Worm (Caenorhabditis elegans) whole organism, early embryonic: Measurements from ENCODE around the gene Y113G7A.22.

Experiments used
- B0310.2 ChIP-seq: sonication (generic microtip); optimal IDR thresholded peaks from 2 replicates; lab custom pipeline; 2016; ENCODE audit warnings: mild to moderate bottlenecking, missing genetic modification characterization, missing compliant biosample characterization
- F13C5.2 ChIP-seq: sonication (generic microtip); optimal IDR thresholded peaks from 2 replicates; lab custom pipeline; 2017; ENCODE audit warnings: mild to moderate bottlenecking, missing genetic modification characterization, inconsistent platforms, missing compliant biosample characterization
- aly-1 ChIP-seq: sonication (generic microtip); optimal IDR thresholded peaks from 2 replicates; lab custom pipeline; 2016; ENCODE audit warnings: missing genetic modification characterization, missing compliant biosample characterization
- ama-1 ChIP-seq: fragments of 150-350 bp; optimal IDR thresholded peaks from 2 replicates; lab custom pipeline; 2014
- ceh-13 ChIP-seq: fragments of 200-800 bp; sonication (Bioruptor generic); optimal IDR thresholded peaks from 2 replicates; lab custom pipeline; 2018; ENCODE audit warnings: mild to moderate bottlenecking, missing genetic modification characterization, missing compliant biosample characterization
- ceh-36 ChIP-seq: sonication (generic microtip); optimal IDR thresholded peaks from 2 replicates; lab custom pipeline; 2016; ENCODE audit warnings: missing genetic modification characterization, inconsistent platforms, missing compliant biosample characterization
- ets-7 ChIP-seq: sonication (generic microtip); optimal IDR thresholded peaks from 2 replicates; lab custom pipeline; 2016; ENCODE audit warnings: missing genotype, missing genetic modification characterization, missing compliant biosample characterization
- flt-1 ChIP-seq: fragments of 200-800 bp; sonication (Bioruptor generic); IDR thresholded peaks from 2 replicates; pipeline ENCODE4 v1.3.6; 2022; ENCODE audit warnings: missing genetic modification characterization, missing compliant biosample characterization
- hmbx-1 ChIP-seq: sonication (generic microtip); optimal IDR thresholded peaks from 2 replicates; lab custom pipeline; 2016; ENCODE audit warnings: mild to moderate bottlenecking, missing genetic modification characterization, missing compliant biosample characterization
- hmg-4 ChIP-seq: fragments of 200-800 bp; sonication (Bioruptor generic); optimal IDR thresholded peaks from 2 replicates; lab custom pipeline; 2018; ENCODE audit warnings: mild to moderate bottlenecking, missing genetic modification characterization, missing compliant biosample characterization
- hnd-1 ChIP-seq: sonication (generic microtip); optimal IDR thresholded peaks from 2 replicates; lab custom pipeline; 2016; ENCODE audit warnings: missing genetic modification characterization, missing compliant biosample characterization
- pes-1 ChIP-seq: fragments of 200-800 bp; sonication (Bioruptor generic); IDR thresholded peaks from 2 replicates; pipeline ENCODE4 v1.3.6; 2022; ENCODE audit warnings: missing genetic modification reagents, missing genetic modification characterization, missing compliant biosample characterization
- scrt-1 ChIP-seq: fragments of 200-800 bp; sonication (Bioruptor generic); IDR thresholded peaks from 2 replicates; pipeline ENCODE4 v1.3.6; 2022; ENCODE audit warnings: missing genetic modification characterization, missing compliant biosample characterization
- sea-1 ChIP-seq: fragments of 200-800 bp; sonication (Bioruptor generic); conservative IDR thresholded peaks from 2 replicates; pipeline ENCODE4 v1.3.6; 2022; ENCODE audit warnings: missing genetic modification characterization, missing compliant biosample characterization
- tbx-11 ChIP-seq: fragments of 200-800 bp; sonication (Bioruptor generic); IDR thresholded peaks from 2 replicates; pipeline ENCODE4 v1.3.6; 2022; ENCODE audit warnings: missing genetic modification characterization, missing compliant biosample characterization
- tbx-37 ChIP-seq: fragments of 200-800 bp; sonication (Bioruptor generic); conservative IDR thresholded peaks from 2 replicates; pipeline ENCODE4 v1.3.6; 2022; ENCODE audit warnings: missing genetic modification reagents, missing genetic modification characterization, missing compliant biosample characterization
- tra-4 ChIP-seq: sonication (generic microtip); optimal IDR thresholded peaks from 2 replicates; lab custom pipeline; 2017; ENCODE audit warnings: missing genetic modification characterization, missing compliant biosample characterization

Y113G7A.22 gene

DNA sequence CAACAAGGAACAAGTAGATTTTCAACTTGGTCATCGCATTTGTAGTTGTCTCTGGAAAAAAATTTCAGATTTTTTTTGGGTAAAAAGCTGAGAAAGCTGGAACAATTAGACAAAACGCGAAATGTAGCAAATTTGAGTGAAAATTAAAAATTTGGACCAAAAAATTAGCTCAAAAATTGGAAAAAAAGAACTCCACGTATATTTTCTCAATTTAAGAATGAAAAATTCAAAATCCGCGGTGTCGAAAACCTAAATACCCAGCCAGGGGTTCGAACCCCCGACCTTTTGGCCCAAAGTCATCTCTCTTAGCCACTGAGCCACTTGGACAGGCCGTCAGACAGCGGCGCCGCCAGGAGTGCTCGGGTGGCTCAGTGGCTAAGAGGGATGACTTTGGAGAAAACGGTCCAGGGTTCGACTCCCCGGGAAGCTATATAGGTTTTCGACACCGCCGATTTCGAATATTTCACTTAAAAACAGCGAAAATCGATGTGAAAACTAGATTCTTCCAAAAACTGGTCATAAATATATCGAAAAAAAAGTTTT, 14.5 kb downstream of the Y113G7A.22 start, which contains the start of gene ncx-1:
TSS of gene ncx-1 (minus strand) at position 51 of the 543 bp plus-strand sequence.
- TF ChIP-seq pes-1 (GFP tag; lab: Robert Waterston, UW) (no peak), hmg-4 (GFP tag; lab: Kevin White, UChicago) (no peak)

ce11 chrV:20119770-20120169, 15.4 kb downstream of the Y113G7A.22 start:
- TF ChIP-seq tra-4 = no peak
- no peak for TF ChIP-seq B0310.2 (tag; lab: Kevin White, UChicago)
- no peak for TF ChIP-seq scrt-1 (GFP tag; lab: Robert Waterston, UW)
- TF ChIP-seq sea-1 (GFP tag; lab: Robert Waterston, UW) = no peak
- TF ChIP-seq ceh-13 (GFP tag; lab: Kevin White, UChicago) = no peak
- no peak for TF ChIP-seq aly-1
- TF ChIP-seq ets-7 (tag; lab: Kevin White, UChicago) = no peak
- no peak for TF ChIP-seq hnd-1
- TF ChIP-seq flt-1 (GFP tag; lab: Robert Waterston, UW) = no peak
- no peak for TF ChIP-seq ama-1 (lab: Kevin White, UChicago)
- no peak for TF ChIP-seq pes-1 (GFP tag; lab: Robert Waterston, UW)
- no peak for TF ChIP-seq tbx-11
- no peak for TF ChIP-seq ceh-36 (tag; lab: Kevin White, UChicago)
- TF ChIP-seq F13C5.2 (tag; lab: Kevin White, UChicago) = no peak
- no peak for TF ChIP-seq tbx-37 (GFP tag; lab: Robert Waterston, UW)
- no peak for TF ChIP-seq hmbx-1

DNA sequence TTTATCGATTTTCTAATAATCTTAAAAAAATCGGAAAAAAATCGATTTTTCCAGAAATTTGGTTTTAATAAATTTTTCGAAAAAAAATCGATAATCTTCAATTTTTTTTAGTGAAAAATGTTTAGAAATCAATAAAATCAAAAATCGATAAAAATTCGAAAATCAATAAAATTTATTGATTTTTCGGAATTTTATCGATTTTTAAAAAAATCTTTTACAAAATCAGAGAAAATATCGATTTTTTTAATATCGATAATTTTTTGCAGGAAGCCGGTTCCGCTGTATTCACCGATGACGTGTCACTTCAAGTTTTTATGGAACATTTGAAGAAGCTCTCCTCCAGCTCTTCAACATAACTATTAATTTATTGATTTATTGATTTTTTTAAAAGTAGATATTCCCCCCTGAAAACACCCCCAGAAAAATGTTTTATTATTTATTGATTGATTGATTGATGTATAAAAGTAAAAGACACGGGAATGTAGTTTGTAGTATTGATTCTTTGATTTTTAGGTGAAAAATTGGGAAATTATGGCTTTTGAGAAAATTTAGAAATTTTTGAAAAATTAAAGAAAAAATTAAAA, 29.8 kb downstream of the Y113G7A.22 start:
- TF ChIP-seq aly-1 (no peak), tbx-37 (GFP tag; lab: Robert Waterston, UW) (no peak), hnd-1 (no peak), tbx-11 (no peak), hmbx-1 (no peak), ama-1 (lab: Kevin White, UChicago) (no peak), B0310.2 (tag; lab: Kevin White, UChicago) (no peak), pes-1 (GFP tag; lab: Robert Waterston, UW) (no peak), ceh-36 (tag; lab: Kevin White, UChicago) (no peak)

ce11 chrV:20104417-20104816, 30.7 kb downstream of the Y113G7A.22 start:
- TF ChIP-seq scrt-1 (GFP tag; lab: Robert Waterston, UW) = no peak
- TF ChIP-seq sea-1 (GFP tag; lab: Robert Waterston, UW) = no peak
- no peak for TF ChIP-seq tbx-11
- TF ChIP-seq flt-1 (GFP tag; lab: Robert Waterston, UW) = no peak
- TF ChIP-seq hmg-4 (GFP tag; lab: Kevin White, UChicago) = no peak
- TF ChIP-seq F13C5.2 (tag; lab: Kevin White, UChicago) = no peak
- no peak for TF ChIP-seq ceh-13 (GFP tag; lab: Kevin White, UChicago)
- no peak for TF ChIP-seq B0310.2 (tag; lab: Kevin White, UChicago)
- no peak for TF ChIP-seq hnd-1
- no peak for TF ChIP-seq pes-1 (GFP tag; lab: Robert Waterston, UW)
- TF ChIP-seq hmbx-1 = no peak
- no peak for TF ChIP-seq ets-7 (tag; lab: Kevin White, UChicago)
- TF ChIP-seq ceh-36 (tag; lab: Kevin White, UChicago) = no peak
- no peak for TF ChIP-seq tra-4
- no peak for TF ChIP-seq ama-1 (lab: Kevin White, UChicago)
- TF ChIP-seq tbx-37 (GFP tag; lab: Robert Waterston, UW) = no peak
- TF ChIP-seq aly-1 = no peak

DNA sequence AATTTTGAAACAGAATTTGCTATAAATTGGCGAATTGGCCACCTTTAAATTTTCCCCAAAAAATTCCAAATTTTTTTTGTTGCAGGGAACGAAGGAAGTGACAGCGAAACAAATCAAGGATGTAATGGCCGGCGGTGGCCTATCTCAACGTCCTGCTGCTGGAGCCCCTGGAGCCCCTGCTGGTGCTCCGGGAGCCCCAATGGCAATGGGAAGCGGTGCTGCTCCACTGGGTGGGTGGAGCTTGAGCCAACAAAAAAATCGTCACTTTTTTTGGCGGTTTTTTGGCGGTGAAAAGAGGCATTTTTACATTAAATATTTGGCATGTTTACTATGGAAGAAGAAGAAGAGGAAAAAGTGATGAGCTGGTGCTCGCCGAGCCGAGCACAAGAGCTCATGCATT, 38.0 kb downstream of the Y113G7A.22 start:
- TF ChIP-seq tra-4 (no peak), ceh-36 (tag; lab: Kevin White, UChicago) (no peak)

- TF ChIP-seq sea-1 (GFP tag; lab: Robert Waterston, UW) (no peak), aly-1 (no peak), tbx-37 (GFP tag; lab: Robert Waterston, UW) (no peak), hmbx-1 (no peak), F13C5.2 (tag; lab: Kevin White, UChicago) (no peak), ceh-13 (GFP tag; lab: Kevin White, UChicago) (no peak), scrt-1 (GFP tag; lab: Robert Waterston, UW) (no peak), flt-1 (GFP tag; lab: Robert Waterston, UW) (no peak), B0310.2 (tag; lab: Kevin White, UChicago) (no peak), hmg-4 (GFP tag; lab: Kevin White, UChicago) (no peak), ceh-36 (tag; lab: Kevin White, UChicago) (no peak), ets-7 (tag; lab: Kevin White, UChicago) (no peak)
Measured at ce11 chrV:20094908-20095307, 40.2 kb downstream of the Y113G7A.22 start, which contains the start of gene nlp-69. Gene nlp-69, minus strand, starts transcription at chrV:20095008.

DNA sequence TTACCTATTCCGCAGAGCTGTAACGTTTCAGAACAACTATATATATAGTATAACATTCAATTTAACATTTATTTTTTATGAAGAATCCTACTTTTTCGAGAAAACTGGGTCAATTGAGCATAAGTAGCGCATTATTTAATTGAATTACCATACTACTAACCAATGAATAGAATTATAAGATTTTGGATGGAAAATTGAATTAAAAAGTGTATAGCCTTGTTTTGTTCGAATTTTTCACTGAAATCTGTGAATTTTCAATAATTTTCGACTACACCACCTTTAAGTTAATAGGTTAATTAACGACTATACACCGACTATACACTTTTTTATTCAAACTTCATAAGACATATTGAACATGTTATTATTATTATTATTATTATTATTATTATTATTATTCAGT, 41.2 kb downstream of the Y113G7A.22 start:
- no peak for TF ChIP-seq pes-1 (GFP tag; lab: Robert Waterston, UW)
- no peak for TF ChIP-seq hnd-1
- TF ChIP-seq ceh-13 (GFP tag; lab: Kevin White, UChicago) = no peak
- no peak for TF ChIP-seq tbx-37 (GFP tag; lab: Robert Waterston, UW)
- no peak for TF ChIP-seq ceh-36 (tag; lab: Kevin White, UChicago)
- TF ChIP-seq scrt-1 (GFP tag; lab: Robert Waterston, UW) = no peak
- TF ChIP-seq tbx-11 = no peak
- TF ChIP-seq tra-4 = no peak
- TF ChIP-seq sea-1 (GFP tag; lab: Robert Waterston, UW) = no peak
- no peak for TF ChIP-seq ets-7 (tag; lab: Kevin White, UChicago)
- TF ChIP-seq hmg-4 (GFP tag; lab: Kevin White, UChicago) = no peak
- TF ChIP-seq aly-1 = no peak
- TF ChIP-seq hmbx-1 = no peak
- TF ChIP-seq B0310.2 (tag; lab: Kevin White, UChicago) = no peak
- no peak for TF ChIP-seq ama-1 (lab: Kevin White, UChicago)
- no peak for TF ChIP-seq flt-1 (GFP tag; lab: Robert Waterston, UW)
- no peak for TF ChIP-seq F13C5.2 (tag; lab: Kevin White, UChicago)
